Worm (Caenorhabditis elegans) whole organism, L1 larva: ENCODE results near the gene Y23B4A.1.
A peak's percentile ranks its signal among the peaks of the same experiment; 100 is the strongest.

ENCODE experiments used
- C04F5.9 ChIP-seq: sonication (generic microtip); optimal IDR thresholded peaks from 2 replicates; lab custom pipeline; 2016; ENCODE audit warnings: missing genetic modification characterization, missing compliant biosample characterization
- C16A3.4 ChIP-seq: fragments of 150-350 bp; optimal IDR thresholded peaks from 2 replicates; lab custom pipeline; 2014; ENCODE audit warnings: missing biosample characterization, missing genetic modification characterization
- F16B12.6 ChIP-seq: fragments of 150-350 bp; optimal IDR thresholded peaks from 2 replicates; lab custom pipeline; 2014; ENCODE audit warnings: missing biosample characterization, missing genetic modification characterization
- Y116A8C.19 ChIP-seq: sonication (generic microtip); optimal IDR thresholded peaks from 2 replicates; lab custom pipeline; 2016; ENCODE audit warnings: missing compliant biosample characterization, missing genetic modification characterization, borderline replicate concordance
- ama-1 ChIP-seq: fragments of 150-350 bp; optimal IDR thresholded peaks from 2 replicates; lab custom pipeline; 2014
- blmp-1 ChIP-seq: fragments of 150-350 bp; optimal IDR thresholded peaks from 2 replicates; lab custom pipeline; 2014; ENCODE audit warnings: missing biosample characterization, missing genetic modification characterization
- ceh-63 ChIP-seq: fragments of 200-800 bp; sonication (Bioruptor generic); optimal IDR thresholded peaks from 2 replicates; lab custom pipeline; 2018; ENCODE audit warnings: mild to moderate bottlenecking, missing genetic modification characterization, missing compliant biosample characterization
- ceh-8 ChIP-seq: fragments of 200-800 bp; sonication (Bioruptor generic); optimal IDR thresholded peaks from 2 replicates; lab custom pipeline; 2018; ENCODE audit warnings: mild to moderate bottlenecking, missing genetic modification characterization, moderate library complexity, missing compliant biosample characterization
- ceh-82 ChIP-seq, 3 experiments: fragments of 150-350 bp in 1 of 3; sonication (generic microtip) in 2 of 3; optimal IDR thresholded peaks; 2 replicates each; lab custom pipeline; 2014 to 2017; ENCODE audit warnings: missing biosample characterization in 3 of 3, missing genetic modification characterization in 3 of 3
- ceh-88 ChIP-seq: fragments of 200-800 bp; sonication (Bioruptor generic); IDR thresholded peaks from 2 replicates; pipeline ENCODE4 v1.3.6; 2022; ENCODE audit warnings: missing genetic modification characterization, missing compliant biosample characterization
- dpl-1 ChIP-seq, 3 experiments: fragments of 150-350 bp in 2 of 3; sonication (generic microtip) in 1 of 3; optimal IDR thresholded peaks; 2 replicates each; lab custom pipeline; 2014 to 2017; ENCODE audit warnings: missing biosample characterization in 3 of 3, missing genetic modification characterization in 3 of 3, missing genetic modification reagents in 3 of 3
- dsc-1 ChIP-seq: sonication (generic microtip); optimal IDR thresholded peaks from 2 replicates; lab custom pipeline; 2016; ENCODE audit warnings: mild to moderate bottlenecking, missing genetic modification characterization, missing compliant biosample characterization
- efl-1 ChIP-seq, 4 experiments: fragments of 150-350 bp; optimal IDR thresholded peaks in 3 of 4; peaks in 1 of 4; 1 replicate in 1 of 4; 2 replicates in 3 of 4; lab custom pipeline; 2014; ENCODE audit warnings: missing biosample characterization in 2 of 4, missing genetic modification characterization in 2 of 4, missing genetic modification reagents in 2 of 4
- egl-13 ChIP-seq: sonication (generic microtip); optimal IDR thresholded peaks from 2 replicates; lab custom pipeline; 2016; ENCODE audit warnings: missing genotype, missing genetic modification reagents, missing genetic modification characterization, missing compliant biosample characterization
- elt-3 ChIP-seq, 6 experiments: fragments of 150-350 bp in 1 of 6; sonication (generic microtip); optimal IDR thresholded peaks; 2 replicates each; lab custom pipeline; 2017 to 2018; ENCODE audit warnings: missing biosample characterization in 6 of 6, missing genetic modification characterization in 6 of 6, inconsistent platforms in 1 of 6
- fkh-8 ChIP-seq: sonication (generic microtip); optimal IDR thresholded peaks from 2 replicates; lab custom pipeline; 2016; ENCODE audit warnings: mild to moderate bottlenecking, missing genetic modification characterization, missing compliant biosample characterization
- irx-1 ChIP-seq: sonication (generic microtip); optimal IDR thresholded peaks from 2 replicates; lab custom pipeline; 2016; ENCODE audit warnings: missing genetic modification characterization, missing compliant biosample characterization
- isw-1 ChIP-seq: fragments of 200-800 bp; sonication (Bioruptor generic); IDR thresholded peaks from 2 replicates; pipeline ENCODE4 v1.3.6; 2022; ENCODE audit warnings: missing genetic modification characterization, missing compliant biosample characterization
- jun-1 ChIP-seq: fragments of 150-350 bp; optimal IDR thresholded peaks from 2 replicates; lab custom pipeline; 2014; ENCODE audit warnings: missing biosample characterization, missing genetic modification reagents, missing genetic modification characterization
- lin-13 ChIP-seq: fragments of 150-350 bp; optimal IDR thresholded peaks from 2 replicates; lab custom pipeline; 2014; ENCODE audit warnings: missing biosample characterization, missing genetic modification reagents, missing genetic modification characterization
- lin-14 ChIP-seq: fragments of 200-800 bp; sonication (Bioruptor generic); optimal IDR thresholded peaks from 2 replicates; lab custom pipeline; 2018; ENCODE audit warnings: mild to moderate bottlenecking, missing genetic modification characterization, moderate library complexity, missing compliant biosample characterization
- lin-15B ChIP-seq: fragments of 150-350 bp; sonication (generic microtip); optimal IDR thresholded peaks from 3 replicates; lab custom pipeline; 2014; ENCODE audit warnings: missing biosample characterization, missing genetic modification characterization
- lin-35 ChIP-seq, 2 experiments: fragments of 150-350 bp; optimal IDR thresholded peaks; 2 replicates each; lab custom pipeline; 2014; ENCODE audit warnings: missing biosample characterization in 2 of 2, missing genetic modification characterization in 2 of 2, missing genetic modification reagents in 2 of 2
- lsy-2 ChIP-seq, 2 experiments: fragments of 150-350 bp; optimal IDR thresholded peaks; 2 replicates each; lab custom pipeline; 2014; ENCODE audit warnings: missing biosample characterization in 2 of 2, missing genetic modification characterization in 2 of 2
- mdl-1 ChIP-seq, 2 experiments: fragments of 150-350 bp; optimal IDR thresholded peaks; 2 replicates each; lab custom pipeline; 2014 to 2017; ENCODE audit warnings: missing biosample characterization in 2 of 2, missing genetic modification characterization in 2 of 2, inconsistent platforms in 1 of 2
- mef-2 ChIP-seq: fragments of 150-350 bp; optimal IDR thresholded peaks from 2 replicates; lab custom pipeline; 2014; ENCODE audit warnings: missing biosample characterization, missing genetic modification characterization
- mep-1 ChIP-seq: fragments of 150-350 bp; optimal IDR thresholded peaks from 2 replicates; lab custom pipeline; 2014; ENCODE audit warnings: missing biosample characterization, missing genetic modification characterization
- nhr-19 ChIP-seq: fragments of 200-800 bp; sonication (Bioruptor generic); conservative IDR thresholded peaks from 2 replicates; pipeline ENCODE4 v1.3.6; 2022; ENCODE audit warnings: missing genetic modification characterization, missing compliant biosample characterization
- nhr-20 ChIP-seq: sonication (generic microtip); optimal IDR thresholded peaks from 2 replicates; lab custom pipeline; 2016; ENCODE audit warnings: mild to moderate bottlenecking, missing genetic modification characterization, missing compliant biosample characterization
- nhr-237 ChIP-seq: fragments of 150-350 bp; optimal IDR thresholded peaks from 2 replicates; lab custom pipeline; 2014; ENCODE audit warnings: missing biosample characterization, missing genetic modification characterization
- nhr-47 ChIP-seq: sonication (generic microtip); optimal IDR thresholded peaks from 2 replicates; lab custom pipeline; 2016; ENCODE audit warnings: mild to moderate bottlenecking, missing genetic modification characterization, moderate library complexity, missing compliant biosample characterization
- nhr-71 ChIP-seq: sonication (generic microtip); optimal IDR thresholded peaks from 2 replicates; lab custom pipeline; 2016; ENCODE audit warnings: mild to moderate bottlenecking, missing genetic modification characterization, moderate library complexity, missing compliant biosample characterization
- nhr-77 ChIP-seq: fragments of 150-350 bp; optimal IDR thresholded peaks from 2 replicates; lab custom pipeline; 2014; ENCODE audit warnings: missing biosample characterization, missing genetic modification characterization
- nhr-84 ChIP-seq: sonication (generic microtip); optimal IDR thresholded peaks from 2 replicates; lab custom pipeline; 2017; ENCODE audit warnings: missing biosample characterization, missing genetic modification characterization
- nhr-85 ChIP-seq: sonication (generic microtip); peaks from one replicate; lab custom pipeline; 2016; ENCODE audit warnings: missing genetic modification characterization, inconsistent platforms, missing compliant biosample characterization
- nhr-90 ChIP-seq: sonication (generic microtip); optimal IDR thresholded peaks from 2 replicates; lab custom pipeline; 2016; ENCODE audit warnings: mild to moderate bottlenecking, missing genetic modification characterization, missing compliant biosample characterization; ENCODE audit not compliant: poor library complexity
- pqm-1 ChIP-seq: sonication (generic microtip); optimal IDR thresholded peaks from 3 replicates; lab custom pipeline; 2017; ENCODE audit warnings: missing biosample characterization, missing genetic modification characterization
- skn-1 ChIP-seq: fragments of 150-350 bp; optimal IDR thresholded peaks from 2 replicates; lab custom pipeline; 2014; ENCODE audit warnings: missing biosample characterization, missing genetic modification characterization
- snu-23 ChIP-seq: sonication (generic microtip); optimal IDR thresholded peaks from 2 replicates; lab custom pipeline; 2016; ENCODE audit warnings: missing genetic modification characterization, missing compliant biosample characterization
- swsn-7 ChIP-seq: sonication (generic microtip); optimal IDR thresholded peaks from 2 replicates; lab custom pipeline; 2016; ENCODE audit warnings: missing genetic modification characterization, missing compliant biosample characterization
- tbx-2 ChIP-seq: sonication (generic microtip); optimal IDR thresholded peaks from 2 replicates; lab custom pipeline; 2016; ENCODE audit warnings: missing genetic modification characterization, missing compliant biosample characterization
- unc-130 ChIP-seq: fragments of 150-350 bp; optimal IDR thresholded peaks from 2 replicates; lab custom pipeline; 2017; ENCODE audit warnings: missing biosample characterization, missing genetic modification characterization, inconsistent platforms
- unc-86 ChIP-seq: sonication (generic microtip); optimal IDR thresholded peaks from 2 replicates; lab custom pipeline; 2016; ENCODE audit warnings: missing genetic modification characterization, missing compliant biosample characterization
- xbp-1 ChIP-seq: sonication (generic microtip); optimal IDR thresholded peaks from 2 replicates; lab custom pipeline; 2016; ENCODE audit warnings: missing genetic modification characterization, missing compliant biosample characterization
- zip-4 ChIP-seq: fragments of 200-800 bp; sonication (Bioruptor generic); optimal IDR thresholded peaks from 2 replicates; lab custom pipeline; 2018; ENCODE audit warnings: mild to moderate bottlenecking, missing genetic modification characterization, moderate library complexity, missing compliant biosample characterization
- ztf-11 ChIP-seq, 2 experiments: sonication (generic microtip); optimal IDR thresholded peaks; 2 replicates each; lab custom pipeline; 2016 to 2017; ENCODE audit warnings: missing genetic modification characterization in 2 of 2, missing biosample characterization in 1 of 2, missing compliant biosample characterization in 1 of 2
- ztf-4 ChIP-seq: fragments of 150-350 bp; optimal IDR thresholded peaks from 2 replicates; lab custom pipeline; 2014; ENCODE audit warnings: missing biosample characterization, missing genetic modification characterization

Gene Y23B4A.1

DNA sequence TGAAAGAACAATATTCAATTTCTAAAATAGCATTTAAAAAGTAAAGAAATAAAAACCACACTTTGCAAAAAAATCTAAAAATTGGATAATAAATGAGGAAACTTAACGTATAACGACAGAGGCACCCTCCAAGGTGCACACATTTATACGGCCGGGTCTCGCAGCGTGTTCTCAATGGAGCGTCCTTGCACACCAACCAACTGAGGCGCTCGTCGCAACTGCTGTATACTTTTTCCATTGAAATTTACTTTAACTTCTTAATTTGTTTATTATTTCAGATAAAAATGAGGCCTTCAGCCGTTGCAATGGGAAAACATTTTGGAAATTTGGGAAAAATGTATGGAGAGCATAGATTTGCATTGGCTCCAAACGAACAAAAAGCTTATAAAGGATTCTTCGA lies 36.0 kb upstream of the Y23B4A.1 start, which contains the start of the genes R07E4.5 and R07E4.3:
R07E4.5 (minus strand) TSS at position 1 of the 400 bp plus-strand sequence.
R07E4.3 (plus strand) TSS at position 285 of the 400 bp plus-strand sequence.
- TF ChIP-seq C16A3.4 (tag; lab: Kevin White, UChicago) (peak; percentile 93), nhr-19 (GFP tag; lab: Robert Waterston, UW) (peak; percentile 65), unc-86 (tag; lab: Kevin White, UChicago) (peak; percentile 45), tbx-2 (tag; lab: Kevin White, UChicago) (peak; percentile 64), lsy-2 (tag; optimal IDR thresholded peaks at IDR 0.05; lab: Kevin White, UChicago) (peak; percentile 60 to 87), snu-23 (peak; percentile 86), nhr-90 (tag; lab: Kevin White, UChicago) (peak; percentile 75), egl-13 (no peak), ztf-11 (tag; optimal IDR thresholded peaks at IDR 0.05; lab: Kevin White, UChicago) (no peak), nhr-237 (no peak), nhr-84 (tag; lab: Kevin White, UChicago) (no peak), ama-1 (no peak), C04F5.9 (no peak), ztf-4 (tag; lab: Kevin White, UChicago) (peak; percentile 0), mef-2 (tag; lab: Kevin White, UChicago) (no peak), ceh-88 (GFP tag; lab: Robert Waterston, UW) (0 out of 2 replicates have a peak, but pooled peaks have one; percentile 31), lin-35 (GFP tag; optimal IDR thresholded peaks at IDR 0.05; lab: Kevin White, UChicago) (peak; percentile 80 to 87), lin-13 (peak; percentile 74), elt-3 (tag; optimal IDR thresholded peaks at IDR 0.05; lab: Kevin White, UChicago) (peak in 2 of 6 experiments; percentile 12 to 76), blmp-1 (tag; lab: Kevin White, UChicago) (peak; percentile 61), nhr-47 (peak; percentile 71), irx-1 (tag; lab: Kevin White, UChicago) (peak; percentile 20), F16B12.6 (tag; lab: Kevin White, UChicago) (peak; percentile 31), zip-4 (no peak), isw-1 (GFP tag; lab: Robert Waterston, UW) (peak; percentile 36), jun-1 (tag; lab: Kevin White, UChicago) (peak; percentile 36), ceh-63 (GFP tag; lab: Kevin White, UChicago) (no peak), mdl-1 (tag; optimal IDR thresholded peaks at IDR 0.05; lab: Kevin White, UChicago) (peak in 1 of 2 experiments; percentile 76), lin-14 (GFP tag; lab: Kevin White, UChicago) (peak; percentile 77), dsc-1 (peak; percentile 48), ceh-82 (tag; optimal IDR thresholded peaks at IDR 0.05; lab: Kevin White, UChicago) (peak; percentile 40 to 79 (median 42)), Y116A8C.19 (tag; lab: Kevin White, UChicago) (no peak), nhr-85 (peak; percentile 77), nhr-20 (tag; lab: Kevin White, UChicago) (peak; percentile 81), xbp-1 (peak; percentile 86), dpl-1 (GFP tag; optimal IDR thresholded peaks at IDR 0.05; lab: Kevin White, UChicago) (peak; percentile 57 to 74 (median 71)), skn-1 (tag; lab: Kevin White, UChicago) (peak; percentile 61), swsn-7 (peak; percentile 67), ceh-8 (GFP tag; lab: Kevin White, UChicago) (no peak), nhr-77 (tag; lab: Kevin White, UChicago) (peak; percentile 59), lin-15B (tag; lab: Kevin White, UChicago) (peak; percentile 70), pqm-1 (tag; lab: Kevin White, UChicago) (no peak), fkh-8 (tag; lab: Kevin White, UChicago) (peak; percentile 65), efl-1 (optimal IDR thresholded peaks at IDR 0.05; lab: Kevin White, UChicago) (peak; percentile 67 to 76), efl-1 (GFP tag; optimal IDR thresholded peaks at IDR 0.05 in 1 of 2; lab: Kevin White, UChicago) (peak; percentile 77 to 94), nhr-71 (peak; percentile 81), mep-1 (tag; lab: Kevin White, UChicago) (peak; percentile 70), unc-130 (peak; percentile 91)
